Worm (Caenorhabditis elegans) whole organism, early embryonic: Measurements from ENCODE around the gene C31B8.16.

Source experiments
- B0310.2 ChIP-seq: sonication (generic microtip); optimal IDR thresholded peaks from 2 replicates; lab custom pipeline; 2016; ENCODE audit warnings: mild to moderate bottlenecking, missing genetic modification characterization, missing compliant biosample characterization
- F13C5.2 ChIP-seq: sonication (generic microtip); optimal IDR thresholded peaks from 2 replicates; lab custom pipeline; 2017; ENCODE audit warnings: mild to moderate bottlenecking, missing genetic modification characterization, inconsistent platforms, missing compliant biosample characterization
- aly-1 ChIP-seq: sonication (generic microtip); optimal IDR thresholded peaks from 2 replicates; lab custom pipeline; 2016; ENCODE audit warnings: missing genetic modification characterization, missing compliant biosample characterization
- ama-1 ChIP-seq: fragments of 150-350 bp; optimal IDR thresholded peaks from 2 replicates; lab custom pipeline; 2014
- ceh-13 ChIP-seq: fragments of 200-800 bp; sonication (Bioruptor generic); optimal IDR thresholded peaks from 2 replicates; lab custom pipeline; 2018; ENCODE audit warnings: mild to moderate bottlenecking, missing genetic modification characterization, missing compliant biosample characterization
- ceh-36 ChIP-seq: sonication (generic microtip); optimal IDR thresholded peaks from 2 replicates; lab custom pipeline; 2016; ENCODE audit warnings: missing genetic modification characterization, inconsistent platforms, missing compliant biosample characterization
- ets-7 ChIP-seq: sonication (generic microtip); optimal IDR thresholded peaks from 2 replicates; lab custom pipeline; 2016; ENCODE audit warnings: missing genotype, missing genetic modification characterization, missing compliant biosample characterization
- flt-1 ChIP-seq: fragments of 200-800 bp; sonication (Bioruptor generic); IDR thresholded peaks from 2 replicates; pipeline ENCODE4 v1.3.6; 2022; ENCODE audit warnings: missing genetic modification characterization, missing compliant biosample characterization
- hmbx-1 ChIP-seq: sonication (generic microtip); optimal IDR thresholded peaks from 2 replicates; lab custom pipeline; 2016; ENCODE audit warnings: mild to moderate bottlenecking, missing genetic modification characterization, missing compliant biosample characterization
- hmg-4 ChIP-seq: fragments of 200-800 bp; sonication (Bioruptor generic); optimal IDR thresholded peaks from 2 replicates; lab custom pipeline; 2018; ENCODE audit warnings: mild to moderate bottlenecking, missing genetic modification characterization, missing compliant biosample characterization
- hnd-1 ChIP-seq: sonication (generic microtip); optimal IDR thresholded peaks from 2 replicates; lab custom pipeline; 2016; ENCODE audit warnings: missing genetic modification characterization, missing compliant biosample characterization
- pes-1 ChIP-seq: fragments of 200-800 bp; sonication (Bioruptor generic); IDR thresholded peaks from 2 replicates; pipeline ENCODE4 v1.3.6; 2022; ENCODE audit warnings: missing genetic modification reagents, missing genetic modification characterization, missing compliant biosample characterization
- scrt-1 ChIP-seq: fragments of 200-800 bp; sonication (Bioruptor generic); IDR thresholded peaks from 2 replicates; pipeline ENCODE4 v1.3.6; 2022; ENCODE audit warnings: missing genetic modification characterization, missing compliant biosample characterization
- sea-1 ChIP-seq: fragments of 200-800 bp; sonication (Bioruptor generic); conservative IDR thresholded peaks from 2 replicates; pipeline ENCODE4 v1.3.6; 2022; ENCODE audit warnings: missing genetic modification characterization, missing compliant biosample characterization
- tbx-11 ChIP-seq: fragments of 200-800 bp; sonication (Bioruptor generic); IDR thresholded peaks from 2 replicates; pipeline ENCODE4 v1.3.6; 2022; ENCODE audit warnings: missing genetic modification characterization, missing compliant biosample characterization
- tbx-37 ChIP-seq: fragments of 200-800 bp; sonication (Bioruptor generic); conservative IDR thresholded peaks from 2 replicates; pipeline ENCODE4 v1.3.6; 2022; ENCODE audit warnings: missing genetic modification reagents, missing genetic modification characterization, missing compliant biosample characterization
- tra-4 ChIP-seq: sonication (generic microtip); optimal IDR thresholded peaks from 2 replicates; lab custom pipeline; 2017; ENCODE audit warnings: missing genetic modification characterization, missing compliant biosample characterization

C31B8.16 gene

ce11 chrV:2891927-2892326, 37.9 kb upstream of the C31B8.16 start, which contains the start of gene F37B4.15:
TSS of gene F37B4.15 (plus strand) at chrV:2892227.
- no peak for TF ChIP-seq tbx-11

- TF ChIP-seq B0310.2: no peak
- TF ChIP-seq tbx-37 (GFP tag; lab: Robert Waterston, UW): no peak
- TF ChIP-seq ets-7: no peak
- no peak for TF ChIP-seq tra-4 (tag; lab: Kevin White, UChicago)
Observed at ce11 chrV:2892976-2893375, 36.9 kb upstream of the C31B8.16 start, which contains the start of gene srh-127. TSS of gene srh-127 (plus strand) at chrV:2893276.

- TF ChIP-seq ceh-36 (tag; lab: Kevin White, UChicago) (no peak), tra-4 (tag; lab: Kevin White, UChicago) (no peak), hmg-4 (GFP tag; lab: Kevin White, UChicago) (no peak), aly-1 (no peak), F13C5.2 (tag; lab: Kevin White, UChicago) (no peak), sea-1 (GFP tag; lab: Robert Waterston, UW) (no peak), pes-1 (GFP tag; lab: Robert Waterston, UW) (no peak), hmbx-1 (tag; lab: Kevin White, UChicago) (no peak), tbx-11 (no peak), hnd-1 (tag; lab: Kevin White, UChicago) (no peak), ceh-13 (no peak), B0310.2 (no peak), tbx-37 (GFP tag; lab: Robert Waterston, UW) (no peak), scrt-1 (GFP tag; lab: Robert Waterston, UW) (no peak), ama-1 (lab: Kevin White, UChicago) (no peak), flt-1 (GFP tag; lab: Robert Waterston, UW) (no peak), ets-7 (no peak)
Observed at ce11 chrV:2896198-2896660, 33.6 kb upstream of the C31B8.16 start, which contains the start of gene pals-32. TSS of gene pals-32 (plus strand) at chrV:2896610.

ce11 chrV:2899867-2900266, 30.0 kb upstream of the C31B8.16 start, which contains the start of gene str-46:
TSS of gene str-46 (minus strand) at chrV:2899967.
- TF ChIP-seq pes-1 (GFP tag; lab: Robert Waterston, UW) (no peak), B0310.2 (no peak), ceh-13 (no peak), ceh-36 (tag; lab: Kevin White, UChicago) (no peak), tbx-37 (GFP tag; lab: Robert Waterston, UW) (no peak), hmg-4 (GFP tag; lab: Kevin White, UChicago) (no peak)

ce11 chrV:2903227-2903626, 26.6 kb upstream of the C31B8.16 start, which contains the start of gene C31B8.7:
TSS of gene C31B8.7 (minus strand) at chrV:2903327.
- TF ChIP-seq aly-1: no peak
- TF ChIP-seq ceh-36 (tag; lab: Kevin White, UChicago): no peak
- TF ChIP-seq scrt-1 (GFP tag; lab: Robert Waterston, UW): no peak
- TF ChIP-seq tbx-37 (GFP tag; lab: Robert Waterston, UW): no peak
- TF ChIP-seq hnd-1 (tag; lab: Kevin White, UChicago): no peak
- no peak for TF ChIP-seq ama-1 (lab: Kevin White, UChicago)
- TF ChIP-seq sea-1 (GFP tag; lab: Robert Waterston, UW): no peak
- TF ChIP-seq tbx-11: no peak
- TF ChIP-seq hmbx-1 (tag; lab: Kevin White, UChicago): no peak
- no peak for TF ChIP-seq hmg-4 (GFP tag; lab: Kevin White, UChicago)
- no peak for TF ChIP-seq ceh-13
- TF ChIP-seq F13C5.2 (tag; lab: Kevin White, UChicago): no peak
- TF ChIP-seq B0310.2: no peak
- TF ChIP-seq ets-7: no peak

ce11 chrV:2909525-2909924, 20.3 kb upstream of the C31B8.16 start, which contains the start of gene zmp-3:
TSS of gene zmp-3 (minus strand) at chrV:2909625.
- TF ChIP-seq sea-1 (GFP tag; lab: Robert Waterston, UW) (no peak), scrt-1 (GFP tag; lab: Robert Waterston, UW) (no peak), tbx-11 (no peak), hmg-4 (GFP tag; lab: Kevin White, UChicago) (no peak), ama-1 (lab: Kevin White, UChicago) (no peak), aly-1 (no peak), hnd-1 (tag; lab: Kevin White, UChicago) (no peak), ceh-13 (no peak), ceh-36 (tag; lab: Kevin White, UChicago) (no peak), ets-7 (no peak), B0310.2 (no peak), tra-4 (tag; lab: Kevin White, UChicago) (no peak), F13C5.2 (tag; lab: Kevin White, UChicago) (no peak), pes-1 (GFP tag; lab: Robert Waterston, UW) (no peak), flt-1 (GFP tag; lab: Robert Waterston, UW) (no peak), tbx-37 (GFP tag; lab: Robert Waterston, UW) (no peak), hmbx-1 (tag; lab: Kevin White, UChicago) (no peak)

ce11 chrV:2912901-2913300, 17.0 kb upstream of the C31B8.16 start, which contains the start of gene C31B8.9:
TSS of gene C31B8.9 (minus strand) at chrV:2913001.
- no peak for TF ChIP-seq scrt-1 (GFP tag; lab: Robert Waterston, UW)
- no peak for TF ChIP-seq pes-1 (GFP tag; lab: Robert Waterston, UW)
- TF ChIP-seq hmg-4 (GFP tag; lab: Kevin White, UChicago): no peak
- TF ChIP-seq aly-1: no peak
- TF ChIP-seq tbx-11: no peak
- no peak for TF ChIP-seq F13C5.2 (tag; lab: Kevin White, UChicago)
- TF ChIP-seq ama-1 (lab: Kevin White, UChicago): no peak

ce11 chrV:2913948-2914347, 15.9 kb upstream of the C31B8.16 start, which contains the start of gene srh-146:
TSS of gene srh-146 (plus strand) at chrV:2914248.
- TF ChIP-seq ets-7: no peak
- no peak for TF ChIP-seq scrt-1 (GFP tag; lab: Robert Waterston, UW)
- TF ChIP-seq tbx-37 (GFP tag; lab: Robert Waterston, UW): no peak
